Fruit fly (Drosophila melanogaster): Measurements from ENCODE around the gene CG34177.

DNA sequence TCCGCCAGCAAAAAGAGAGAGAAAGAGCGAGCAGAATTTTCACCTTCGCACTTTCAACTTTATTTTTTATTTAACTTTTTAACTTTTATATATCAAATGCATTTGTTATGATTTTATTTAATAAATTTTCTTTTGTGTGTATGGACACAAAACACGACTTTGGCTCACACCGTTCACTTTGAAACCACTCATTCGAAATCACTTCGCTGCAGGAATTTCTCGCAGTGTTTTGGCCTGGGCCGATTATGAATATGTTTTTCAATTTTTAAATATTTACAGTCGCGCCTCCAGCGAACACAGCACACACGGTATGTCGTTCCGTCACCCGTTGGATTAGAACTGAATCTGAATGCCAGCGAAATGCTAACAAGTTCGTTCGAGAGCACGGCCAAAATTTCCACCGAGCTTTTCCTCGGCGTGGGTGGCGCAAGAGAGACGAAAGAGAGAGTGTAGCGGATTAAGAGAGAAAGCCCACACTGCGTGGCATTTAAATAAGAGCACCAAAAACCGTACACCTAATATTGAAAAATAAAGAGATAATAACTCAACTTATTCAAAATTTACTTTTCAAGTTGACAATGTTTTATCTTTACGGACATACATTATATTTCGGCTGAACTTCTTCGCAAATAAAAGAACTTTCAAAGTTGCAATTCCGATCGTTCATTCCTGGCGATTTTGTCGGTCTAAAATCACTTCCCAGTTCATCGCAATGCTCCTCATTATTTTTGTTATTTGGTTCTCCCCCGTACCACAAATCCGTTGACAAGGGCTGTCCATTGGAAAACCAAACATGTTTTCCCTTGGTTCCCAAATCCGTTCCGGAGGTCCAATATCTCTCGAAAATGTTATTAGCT, 7.4 kb downstream of the CG34177 start, which contains the start of gene CG15431:
- no peak for TF ChIP-seq Hr78 (GFP tag; optimal IDR thresholded peaks at IDR 0.05)
- no peak for TF ChIP-seq woc (GFP tag; optimal IDR thresholded peaks at IDR 0.05)
- no peak for TF ChIP-seq psq (GFP tag; optimal IDR thresholded peaks at IDR 0.05)
- TF ChIP-seq dsf (GFP tag; optimal IDR thresholded peaks at IDR 0.05; ENCODE audit: borderline replicate concordance): no peak
- TF ChIP-seq OdsH (GFP tag; optimal IDR thresholded peaks at IDR 0.05): no peak
- TF ChIP-seq N (GFP tag; optimal IDR thresholded peaks at IDR 0.05): no peak
- TF ChIP-seq CrebA (GFP tag; optimal IDR thresholded peaks at IDR 0.05; ENCODE audit: borderline replicate concordance): no peak
- TF ChIP-seq ey (GFP tag; optimal IDR thresholded peaks at IDR 0.05): no peak
- no peak for TF ChIP-seq foxo (GFP tag; optimal IDR thresholded peaks at IDR 0.05)

All from whole organism, wandering third instar larva.